Worm (Caenorhabditis elegans): ENCODE results near the gene fut-8.

Gene fut-8

DNA sequence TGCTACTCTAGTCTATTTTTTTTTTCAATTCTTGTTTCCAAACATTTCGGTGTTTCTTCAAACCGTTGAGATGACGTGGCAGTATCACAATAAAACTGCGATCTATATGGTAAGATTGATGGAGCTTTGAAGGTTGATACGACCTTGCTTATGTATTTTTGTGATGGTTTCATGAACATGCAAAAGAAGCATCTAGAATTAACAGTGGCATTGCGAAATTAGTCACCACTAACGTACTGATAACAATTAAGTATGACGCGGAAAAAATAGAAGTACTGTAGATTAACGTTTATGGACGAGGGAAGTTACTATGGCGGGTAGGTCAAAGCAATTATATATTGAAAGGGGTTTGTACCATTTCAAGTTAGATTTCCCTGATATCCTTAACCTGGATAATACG, 22.1 kb upstream of the fut-8 start:
- TF ChIP-seq ama-1 (optimal IDR thresholded peaks at IDR 0.05) (no peak), npax-4 (tag; optimal IDR thresholded peaks at IDR 0.05) (no peak), ceh-6 (GFP tag; optimal IDR thresholded peaks at IDR 0.05) (no peak), ref-2 (tag; optimal IDR thresholded peaks at IDR 0.05) (no peak), sox-4 (tag; optimal IDR thresholded peaks at IDR 0.05) (no peak), elt-2 (tag; optimal IDR thresholded peaks at IDR 0.05) (no peak), hlh-15 (tag; optimal IDR thresholded peaks at IDR 0.05) (no peak), unc-42 (tag; optimal IDR thresholded peaks at IDR 0.05) (no peak), nhr-11 (tag; optimal IDR thresholded peaks at IDR 0.05) (no peak), tbx-7 (tag; optimal IDR thresholded peaks at IDR 0.05) (no peak)

DNA sequence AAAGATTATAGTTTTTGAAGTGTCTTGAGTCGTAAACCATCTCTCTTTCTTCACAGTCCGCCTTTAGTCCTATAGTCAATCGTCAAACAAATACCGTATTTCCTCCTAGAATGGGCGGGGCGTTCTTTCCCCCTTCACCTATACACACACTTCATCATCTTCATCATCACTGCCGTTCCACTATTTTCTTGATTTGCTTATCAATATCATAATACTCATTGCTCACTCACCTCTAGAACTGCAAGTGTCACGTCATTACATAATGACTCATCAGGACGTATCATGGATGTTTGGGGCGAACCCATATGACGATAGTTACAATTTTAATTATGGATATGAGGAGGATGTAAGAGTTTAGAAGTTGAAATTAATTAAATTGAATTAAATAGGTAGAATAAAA, 20.4 kb upstream of the fut-8 start:
- TF ChIP-seq npax-4 (tag; optimal IDR thresholded peaks at IDR 0.05) (no peak), elt-4 (tag; optimal IDR thresholded peaks at IDR 0.05) (no peak), syd-9 (tag; optimal IDR thresholded peaks at IDR 0.05) (no peak), T23F11.4 (GFP tag; optimal IDR thresholded peaks at IDR 0.05) (no peak), ceh-19 (GFP tag; optimal IDR thresholded peaks at IDR 0.05) (no peak), ttx-3 (tag; optimal IDR thresholded peaks at IDR 0.05) (no peak), elt-2 (tag; optimal IDR thresholded peaks at IDR 0.05) (no peak), che-1 (tag; optimal IDR thresholded peaks at IDR 0.05) (no peak), ceh-30 (tag; optimal IDR thresholded peaks at IDR 0.05) (no peak), tbx-7 (tag; optimal IDR thresholded peaks at IDR 0.05) (no peak), pros-1 (tag; optimal IDR thresholded peaks at IDR 0.05) (no peak), pag-3 (tag; optimal IDR thresholded peaks at IDR 0.05; ENCODE audit: borderline replicate concordance) (no peak), ceh-6 (GFP tag; optimal IDR thresholded peaks at IDR 0.05) (no peak), ceh-24 (tag; optimal IDR thresholded peaks at IDR 0.05) (no peak), hlh-6 (tag; optimal IDR thresholded peaks at IDR 0.05) (no peak), ama-1 (optimal IDR thresholded peaks at IDR 0.05) (no peak), ahr-1 (tag; optimal IDR thresholded peaks at IDR 0.05) (no peak), C38D4.7 (GFP tag; optimal IDR thresholded peaks at IDR 0.05) (no peak), ceh-45 (GFP tag; IDR thresholded peaks at IDR 0.05) (no peak), dve-1 (tag; optimal IDR thresholded peaks at IDR 0.05) (no peak)

DNA sequence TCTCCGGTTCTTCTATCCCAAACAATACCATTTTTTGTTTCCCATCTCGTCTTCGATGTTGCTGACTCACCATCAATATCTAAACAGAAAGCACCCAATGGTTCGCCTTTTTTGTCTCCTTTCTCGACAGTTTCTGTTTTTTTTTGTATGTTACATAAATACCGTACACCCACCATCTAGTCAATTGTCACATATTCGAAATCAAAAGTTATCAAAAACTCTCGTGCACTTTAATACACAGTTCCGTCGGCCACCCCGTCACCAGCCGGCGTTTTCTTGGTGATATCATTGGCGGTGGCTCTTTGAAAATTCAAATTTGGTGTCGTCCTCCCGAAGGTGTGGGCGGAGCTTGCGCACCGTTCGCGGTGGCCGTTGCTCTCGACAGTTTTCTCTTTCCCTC, 17.6 kb upstream of the fut-8 start:
- TF ChIP-seq Y22D7AL.16 (tag; optimal IDR thresholded peaks at IDR 0.05) (no peak), pros-1 (tag; optimal IDR thresholded peaks at IDR 0.05) (no peak), K02D7.2 (tag; optimal IDR thresholded peaks at IDR 0.05) (no peak), unc-3 (GFP tag; conservative IDR thresholded peaks at IDR 0.05) (no peak), unc-3 (tag; optimal IDR thresholded peaks at IDR 0.05) (no peak), ceh-18 (tag; optimal IDR thresholded peaks at IDR 0.05) (no peak), unc-42 (tag; optimal IDR thresholded peaks at IDR 0.05) (no peak), dve-1 (tag; optimal IDR thresholded peaks at IDR 0.05) (no peak), tbx-7 (tag; optimal IDR thresholded peaks at IDR 0.05) (no peak), sox-2 (GFP tag; IDR thresholded peaks at IDR 0.05) (no peak), madf-2 (tag; optimal IDR thresholded peaks at IDR 0.05) (no peak), zip-5 (tag; optimal IDR thresholded peaks at IDR 0.05) (no peak), elt-4 (tag; optimal IDR thresholded peaks at IDR 0.05) (no peak), ceh-2 (tag; optimal IDR thresholded peaks at IDR 0.05) (no peak), ceh-45 (GFP tag; IDR thresholded peaks at IDR 0.05) (no peak), unc-86 (tag; optimal IDR thresholded peaks at IDR 0.05) (no peak), nhr-232 (tag; optimal IDR thresholded peaks at IDR 0.05) (no peak), hlh-13 (GFP tag; optimal IDR thresholded peaks at IDR 0.05) (no peak), ceh-6 (GFP tag; optimal IDR thresholded peaks at IDR 0.05) (no peak), gmeb-2 (tag; optimal IDR thresholded peaks at IDR 0.05) (no peak), elt-2 (tag; optimal IDR thresholded peaks at IDR 0.05) (no peak)

DNA sequence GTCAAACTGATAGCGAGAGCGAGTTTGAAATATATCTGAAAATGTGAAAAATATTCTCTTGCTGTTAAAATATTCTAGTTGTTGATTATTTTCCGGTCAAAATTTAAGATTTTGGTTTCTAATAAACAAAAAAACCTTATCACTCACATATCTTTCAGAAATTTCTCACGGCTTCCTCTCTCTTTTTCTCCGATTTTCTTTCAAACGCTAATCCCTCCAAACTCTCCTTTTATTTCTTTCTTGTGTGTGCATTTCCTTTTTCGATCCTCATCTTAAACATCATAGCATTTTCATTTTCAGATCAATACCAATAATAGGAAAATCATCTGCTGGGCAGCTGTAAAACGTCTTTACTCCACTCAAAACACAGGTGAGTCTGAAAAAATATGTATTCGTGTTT, 13.0 kb upstream of the fut-8 start, which contains the start of gene fos-1:
Gene fos-1, plus strand, starts transcription at position 301 of the 400 bp plus-strand sequence.
- TF ChIP-seq elt-4 (tag; optimal IDR thresholded peaks at IDR 0.05) (no peak), mec-3 (tag; optimal IDR thresholded peaks at IDR 0.05; ENCODE audit: borderline replicate concordance) (no peak), sox-2 (GFP tag; IDR thresholded peaks at IDR 0.05) (no peak), hlh-6 (tag; optimal IDR thresholded peaks at IDR 0.05) (no peak), pax-1 (tag; optimal IDR thresholded peaks at IDR 0.05) (no peak), unc-86 (tag; optimal IDR thresholded peaks at IDR 0.05) (no peak), ahr-1 (tag; optimal IDR thresholded peaks at IDR 0.05) (no peak), tbx-7 (tag; optimal IDR thresholded peaks at IDR 0.05) (no peak), sdc-2 (tag; optimal IDR thresholded peaks at IDR 0.05) (no peak), pqm-1 (tag; optimal IDR thresholded peaks at IDR 0.05) (no peak), T23F11.4 (GFP tag; optimal IDR thresholded peaks at IDR 0.05) (no peak)
